Worm (Caenorhabditis elegans) whole organism, L1 larva: Measurements from ENCODE around the gene lap-2.

ENCODE experiments used
- C04F5.9 ChIP-seq: sonication (generic microtip); optimal IDR thresholded peaks from 2 replicates; lab custom pipeline; 2016; ENCODE audit warnings: missing genetic modification characterization, missing compliant biosample characterization
- C16A3.4 ChIP-seq: fragments of 150-350 bp; optimal IDR thresholded peaks from 2 replicates; lab custom pipeline; 2014; ENCODE audit warnings: missing biosample characterization, missing genetic modification characterization
- F16B12.6 ChIP-seq: fragments of 150-350 bp; optimal IDR thresholded peaks from 2 replicates; lab custom pipeline; 2014; ENCODE audit warnings: missing biosample characterization, missing genetic modification characterization
- Y116A8C.19 ChIP-seq: sonication (generic microtip); optimal IDR thresholded peaks from 2 replicates; lab custom pipeline; 2016; ENCODE audit warnings: missing compliant biosample characterization, missing genetic modification characterization, borderline replicate concordance
- alr-1 ChIP-seq: fragments of 200-800 bp; sonication (Bioruptor generic); optimal IDR thresholded peaks from 2 replicates; lab custom pipeline; 2018; ENCODE audit warnings: borderline replicate concordance, mild to moderate bottlenecking, missing genetic modification characterization, missing compliant biosample characterization
- ama-1 ChIP-seq: fragments of 150-350 bp; optimal IDR thresholded peaks from 2 replicates; lab custom pipeline; 2014
- blmp-1 ChIP-seq: fragments of 150-350 bp; optimal IDR thresholded peaks from 2 replicates; lab custom pipeline; 2014; ENCODE audit warnings: missing biosample characterization, missing genetic modification characterization
- ceh-82 ChIP-seq, 3 experiments: fragments of 150-350 bp in 1 of 3; sonication (generic microtip) in 2 of 3; optimal IDR thresholded peaks; 2 replicates each; lab custom pipeline; 2014 to 2017; ENCODE audit warnings: missing biosample characterization in 3 of 3, missing genetic modification characterization in 3 of 3
- ceh-90 ChIP-seq: sonication (generic microtip); optimal IDR thresholded peaks from 2 replicates; lab custom pipeline; 2016; ENCODE audit warnings: missing genetic modification characterization, missing compliant biosample characterization
- ces-1 ChIP-seq: fragments of 150-350 bp; optimal IDR thresholded peaks from 2 replicates; lab custom pipeline; 2014; ENCODE audit warnings: missing biosample characterization, missing genetic modification reagents, missing genetic modification characterization
- egl-13 ChIP-seq: sonication (generic microtip); optimal IDR thresholded peaks from 2 replicates; lab custom pipeline; 2016; ENCODE audit warnings: missing genotype, missing genetic modification reagents, missing genetic modification characterization, missing compliant biosample characterization
- egl-27 ChIP-seq, 2 experiments: fragments of 150-350 bp in 1 of 2; sonication (generic microtip); optimal IDR thresholded peaks; 3 replicates each; lab custom pipeline; 2017 to 2018; ENCODE audit warnings: missing biosample characterization in 2 of 2, missing genetic modification characterization in 2 of 2, missing genetic modification reagents in 2 of 2
- elt-2 ChIP-seq: sonication (generic microtip); optimal IDR thresholded peaks from 2 replicates; lab custom pipeline; 2016; ENCODE audit warnings: missing genetic modification characterization, mild to moderate bottlenecking, inconsistent platforms, missing compliant biosample characterization, missing genetic modification reagents
- elt-3 ChIP-seq, 6 experiments: fragments of 150-350 bp in 1 of 6; sonication (generic microtip); optimal IDR thresholded peaks; 2 replicates each; lab custom pipeline; 2017 to 2018; ENCODE audit warnings: missing biosample characterization in 6 of 6, missing genetic modification characterization in 6 of 6, inconsistent platforms in 1 of 6
- fkh-10 ChIP-seq: sonication (generic microtip); optimal IDR thresholded peaks from 2 replicates; lab custom pipeline; 2017; ENCODE audit warnings: missing biosample characterization, missing genetic modification reagents, missing genetic modification characterization
- fos-1 ChIP-seq: fragments of 150-350 bp; optimal IDR thresholded peaks from 2 replicates; lab custom pipeline; 2014; ENCODE audit warnings: missing biosample characterization, missing genetic modification characterization
- grh-1 ChIP-seq: fragments of 200-800 bp; sonication (Bioruptor generic); IDR thresholded peaks from 2 replicates; pipeline ENCODE4 v1.3.6; 2022; ENCODE audit warnings: missing genetic modification reagents, missing genetic modification characterization, missing compliant biosample characterization
- hlh-17 ChIP-seq: fragments of 200-800 bp; sonication (Bioruptor generic); optimal IDR thresholded peaks from 2 replicates; lab custom pipeline; 2018; ENCODE audit warnings: missing genetic modification characterization, mild to moderate bottlenecking, missing compliant biosample characterization, moderate library complexity, borderline replicate concordance
- hlh-4 ChIP-seq: sonication (generic microtip); optimal IDR thresholded peaks from 2 replicates; lab custom pipeline; 2016; ENCODE audit warnings: mild to moderate bottlenecking, missing genetic modification characterization, missing compliant biosample characterization
- hpl-2 ChIP-seq: fragments of 150-350 bp; optimal IDR thresholded peaks from 2 replicates; lab custom pipeline; 2014; ENCODE audit warnings: missing biosample characterization, missing genetic modification reagents, missing genetic modification characterization
- irx-1 ChIP-seq: sonication (generic microtip); optimal IDR thresholded peaks from 2 replicates; lab custom pipeline; 2016; ENCODE audit warnings: missing genetic modification characterization, missing compliant biosample characterization
- jun-1 ChIP-seq: fragments of 150-350 bp; optimal IDR thresholded peaks from 2 replicates; lab custom pipeline; 2014; ENCODE audit warnings: missing biosample characterization, missing genetic modification reagents, missing genetic modification characterization
- lin-13 ChIP-seq: fragments of 150-350 bp; optimal IDR thresholded peaks from 2 replicates; lab custom pipeline; 2014; ENCODE audit warnings: missing biosample characterization, missing genetic modification reagents, missing genetic modification characterization
- lin-14 ChIP-seq: fragments of 200-800 bp; sonication (Bioruptor generic); optimal IDR thresholded peaks from 2 replicates; lab custom pipeline; 2018; ENCODE audit warnings: mild to moderate bottlenecking, missing genetic modification characterization, moderate library complexity, missing compliant biosample characterization
- lin-35 ChIP-seq, 2 experiments: fragments of 150-350 bp; optimal IDR thresholded peaks; 2 replicates each; lab custom pipeline; 2014; ENCODE audit warnings: missing biosample characterization in 2 of 2, missing genetic modification characterization in 2 of 2, missing genetic modification reagents in 2 of 2
- lir-3 ChIP-seq: sonication (generic microtip); optimal IDR thresholded peaks from 2 replicates; lab custom pipeline; 2016; ENCODE audit warnings: mild to moderate bottlenecking, missing genetic modification characterization, moderate library complexity, missing compliant biosample characterization; ENCODE audit not compliant: poor library complexity
- mef-2 ChIP-seq: fragments of 150-350 bp; optimal IDR thresholded peaks from 2 replicates; lab custom pipeline; 2014; ENCODE audit warnings: missing biosample characterization, missing genetic modification characterization
- mep-1 ChIP-seq: fragments of 150-350 bp; optimal IDR thresholded peaks from 2 replicates; lab custom pipeline; 2014; ENCODE audit warnings: missing biosample characterization, missing genetic modification characterization
- nhr-11 ChIP-seq: fragments of 150-350 bp; optimal IDR thresholded peaks from 2 replicates; lab custom pipeline; 2014; ENCODE audit warnings: missing biosample characterization, missing genetic modification characterization
- nhr-12 ChIP-seq: sonication (generic microtip); optimal IDR thresholded peaks from 2 replicates; lab custom pipeline; 2017; ENCODE audit warnings: missing biosample characterization, missing genetic modification characterization
- nhr-19 ChIP-seq: fragments of 200-800 bp; sonication (Bioruptor generic); conservative IDR thresholded peaks from 2 replicates; pipeline ENCODE4 v1.3.6; 2022; ENCODE audit warnings: missing genetic modification characterization, missing compliant biosample characterization
- nhr-20 ChIP-seq: sonication (generic microtip); optimal IDR thresholded peaks from 2 replicates; lab custom pipeline; 2016; ENCODE audit warnings: mild to moderate bottlenecking, missing genetic modification characterization, missing compliant biosample characterization
- nhr-47 ChIP-seq: sonication (generic microtip); optimal IDR thresholded peaks from 2 replicates; lab custom pipeline; 2016; ENCODE audit warnings: mild to moderate bottlenecking, missing genetic modification characterization, moderate library complexity, missing compliant biosample characterization
- nhr-71 ChIP-seq: sonication (generic microtip); optimal IDR thresholded peaks from 2 replicates; lab custom pipeline; 2016; ENCODE audit warnings: mild to moderate bottlenecking, missing genetic modification characterization, moderate library complexity, missing compliant biosample characterization
- nhr-77 ChIP-seq: fragments of 150-350 bp; optimal IDR thresholded peaks from 2 replicates; lab custom pipeline; 2014; ENCODE audit warnings: missing biosample characterization, missing genetic modification characterization
- nhr-85 ChIP-seq: sonication (generic microtip); peaks from one replicate; lab custom pipeline; 2016; ENCODE audit warnings: missing genetic modification characterization, inconsistent platforms, missing compliant biosample characterization
- snpc-4 ChIP-seq: fragments of 150-350 bp; optimal IDR thresholded peaks from 2 replicates; lab custom pipeline; 2014; ENCODE audit warnings: missing biosample characterization, missing genetic modification characterization
- swsn-7 ChIP-seq: sonication (generic microtip); optimal IDR thresholded peaks from 2 replicates; lab custom pipeline; 2016; ENCODE audit warnings: missing genetic modification characterization, missing compliant biosample characterization
- tlp-1 ChIP-seq: fragments of 150-350 bp; optimal IDR thresholded peaks from 2 replicates; lab custom pipeline; 2014; ENCODE audit warnings: missing biosample characterization, missing genetic modification characterization
- unc-30 ChIP-seq: sonication (generic microtip); optimal IDR thresholded peaks from 2 replicates; lab custom pipeline; 2017; ENCODE audit warnings: missing biosample characterization, missing genetic modification characterization
- unc-62 ChIP-seq: fragments of 150-350 bp; optimal IDR thresholded peaks from 2 replicates; lab custom pipeline; 2014; ENCODE audit warnings: missing biosample characterization, missing genetic modification reagents, missing genetic modification characterization
- unc-86 ChIP-seq: sonication (generic microtip); optimal IDR thresholded peaks from 2 replicates; lab custom pipeline; 2016; ENCODE audit warnings: missing genetic modification characterization, missing compliant biosample characterization
- vab-15 ChIP-seq: sonication (generic microtip); optimal IDR thresholded peaks from 2 replicates; lab custom pipeline; 2017; ENCODE audit warnings: missing genotype, mild to moderate bottlenecking, missing genetic modification characterization, missing compliant biosample characterization
- zag-1 ChIP-seq: fragments of 150-350 bp; optimal IDR thresholded peaks from 2 replicates; lab custom pipeline; 2014; ENCODE audit warnings: missing biosample characterization, missing genetic modification characterization
- zip-4 ChIP-seq: fragments of 200-800 bp; sonication (Bioruptor generic); optimal IDR thresholded peaks from 2 replicates; lab custom pipeline; 2018; ENCODE audit warnings: mild to moderate bottlenecking, missing genetic modification characterization, moderate library complexity, missing compliant biosample characterization
- ztf-11 ChIP-seq, 2 experiments: sonication (generic microtip); optimal IDR thresholded peaks; 2 replicates each; lab custom pipeline; 2016 to 2017; ENCODE audit warnings: missing genetic modification characterization in 2 of 2, missing biosample characterization in 1 of 2, missing compliant biosample characterization in 1 of 2

The lap-2 gene

ce11 chrV:13033223-13033622 lies 10.3 kb upstream of the lap-2 start, which contains the start of gene W07G4.1:
TSS of gene W07G4.1 (plus strand) at chrV:13033523.
- no peak for TF ChIP-seq F16B12.6 (tag; lab: Kevin White, UChicago)

DNA sequence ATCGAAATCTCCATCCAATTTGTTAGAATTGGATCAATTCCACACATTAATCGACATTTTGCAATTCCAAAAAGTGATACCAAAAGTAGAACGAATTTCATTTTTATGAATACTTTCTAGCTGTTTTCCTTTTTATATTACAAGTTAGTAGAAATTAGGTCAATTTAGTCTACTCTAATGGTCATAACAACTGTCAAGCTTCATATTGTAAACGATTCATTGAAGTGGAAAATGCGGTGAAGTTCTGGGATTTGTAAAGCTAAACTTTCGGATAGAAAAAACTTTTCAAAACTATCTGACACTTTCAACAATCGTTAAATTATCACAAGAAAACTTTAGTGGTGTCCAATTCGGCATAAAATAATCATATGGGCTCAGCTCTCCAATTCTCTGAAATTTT lies 8.9 kb upstream of the lap-2 start, which contains the start of gene W07G4.7:
Gene W07G4.7 (minus strand): TSS at position 101 of the 400 bp plus-strand sequence.
- no peak for TF ChIP-seq zag-1
- TF ChIP-seq nhr-85 (tag; lab: Kevin White, UChicago) = no peak
- no peak for TF ChIP-seq lin-13 (GFP tag; lab: Kevin White, UChicago)
- no peak for TF ChIP-seq egl-27 (tag; optimal IDR thresholded peaks at IDR 0.05; lab: Kevin White, UChicago)
- TF ChIP-seq hlh-17 = no peak
- TF ChIP-seq nhr-19 (GFP tag; lab: Robert Waterston, UW) = no peak
- no peak for TF ChIP-seq swsn-7 (tag; lab: Kevin White, UChicago)
- no peak for TF ChIP-seq hlh-4 (tag; lab: Kevin White, UChicago)
- TF ChIP-seq blmp-1 = no peak
- TF ChIP-seq Y116A8C.19 (tag; lab: Kevin White, UChicago) = no peak
- TF ChIP-seq unc-62 (GFP tag; lab: Kevin White, UChicago) = no peak
- TF ChIP-seq alr-1 (tag; lab: Kevin White, UChicago) = no peak
- TF ChIP-seq, all 84 proteins: peak for 0

DNA sequence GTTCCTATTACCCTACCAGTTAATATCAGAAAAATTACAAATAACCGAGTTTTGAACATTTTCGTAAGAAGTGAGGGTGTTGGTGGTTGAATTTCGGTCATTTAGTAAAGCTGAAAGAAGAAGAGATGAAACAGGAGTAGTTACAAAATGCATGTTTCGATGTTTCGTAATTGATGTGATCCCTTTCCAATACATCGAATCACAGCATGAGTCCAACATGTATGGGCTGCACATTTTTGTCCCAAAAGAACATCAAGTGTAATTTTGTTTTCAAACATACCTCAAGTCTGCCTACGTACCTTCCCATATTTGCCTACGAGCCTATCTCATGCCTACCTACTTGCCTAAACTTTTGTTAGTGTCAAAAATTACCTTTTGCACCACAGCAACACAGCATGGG lies 7.0 kb upstream of the lap-2 start, which contains the start of gene W07G4.2:
Gene W07G4.2 (minus strand): TSS at position 101 of the 400 bp plus-strand sequence.
- TF ChIP-seq grh-1 (GFP tag; lab: Robert Waterston, UW) = no peak
- no peak for TF ChIP-seq elt-3 (tag; optimal IDR thresholded peaks at IDR 0.05; lab: Kevin White, UChicago)
- TF ChIP-seq irx-1 (tag; lab: Kevin White, UChicago) = no peak
- no peak for TF ChIP-seq snpc-4 (tag; lab: Kevin White, UChicago)
- TF ChIP-seq C16A3.4 (tag; lab: Kevin White, UChicago) = no peak
- TF ChIP-seq zip-4 (GFP tag; lab: Kevin White, UChicago) = no peak
- no peak for TF ChIP-seq nhr-20 (tag; lab: Kevin White, UChicago)
- TF ChIP-seq lin-14 (GFP tag; lab: Kevin White, UChicago) = no peak
- no peak for TF ChIP-seq nhr-12 (tag; lab: Kevin White, UChicago)
- TF ChIP-seq nhr-19 (GFP tag; lab: Robert Waterston, UW) = no peak
- no peak for TF ChIP-seq C04F5.9 (tag; lab: Kevin White, UChicago)
- no peak for TF ChIP-seq Y116A8C.19 (tag; lab: Kevin White, UChicago)
- TF ChIP-seq lin-35 (GFP tag; optimal IDR thresholded peaks at IDR 0.05; lab: Kevin White, UChicago) = no peak
- TF ChIP-seq ces-1 = no peak
- TF ChIP-seq hlh-17 = no peak
- TF ChIP-seq tlp-1 (tag; lab: Kevin White, UChicago) = no peak

DNA sequence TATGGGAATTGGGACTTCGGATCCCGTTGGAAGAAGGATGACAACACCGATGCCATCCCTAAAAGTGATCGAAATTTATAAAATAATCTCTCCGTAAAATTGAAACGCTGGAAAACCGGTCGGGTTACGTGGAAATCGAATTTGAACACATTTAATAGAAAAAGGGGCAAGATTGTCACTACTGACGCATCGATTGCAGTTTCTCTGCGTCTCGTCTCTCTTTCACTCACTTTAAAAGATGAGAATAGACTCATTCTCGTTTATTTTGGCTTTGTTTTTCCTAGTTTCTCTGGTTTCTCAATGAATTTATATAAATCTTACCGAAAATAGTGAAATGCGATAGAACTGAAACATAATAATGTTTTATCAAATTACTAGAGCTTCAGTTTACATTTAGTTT lies 1.8 kb upstream of the lap-2 start, which contains the start of gene scyl-1:
Gene scyl-1 (minus strand): TSS at position 56 of the 400 bp plus-strand sequence.
- TF ChIP-seq vab-15 (tag; lab: Kevin White, UChicago) = no peak
- TF ChIP-seq hpl-2 = no peak
- TF ChIP-seq grh-1 (GFP tag; lab: Robert Waterston, UW) = peak; percentile 83
- peak in 1 of 2 experiments; percentile 31 for TF ChIP-seq ztf-11 (tag; optimal IDR thresholded peaks at IDR 0.05; lab: Kevin White, UChicago)
- no peak for TF ChIP-seq ama-1
- TF ChIP-seq nhr-71 (tag; lab: Kevin White, UChicago) = peak; percentile 91
- TF ChIP-seq unc-86 (tag; lab: Kevin White, UChicago) = peak; percentile 64
- TF ChIP-seq nhr-11 = peak; percentile 21
- no peak for TF ChIP-seq egl-27 (tag; optimal IDR thresholded peaks at IDR 0.05; lab: Kevin White, UChicago)
- TF ChIP-seq ces-1 = no peak
- peak; percentile 20 for TF ChIP-seq C04F5.9 (tag; lab: Kevin White, UChicago)
- TF ChIP-seq zag-1 = no peak
- peak; percentile 84 for TF ChIP-seq nhr-47
- TF ChIP-seq mep-1 = peak; percentile 76
- peak; percentile 71 for TF ChIP-seq jun-1
- TF ChIP-seq ceh-82 (tag; optimal IDR thresholded peaks at IDR 0.05; lab: Kevin White, UChicago) = peak; percentile 37 to 73 (median 64)
- peak; percentile 35 for TF ChIP-seq egl-13 (tag; lab: Kevin White, UChicago)
- peak; percentile 3 for TF ChIP-seq fkh-10 (GFP tag; lab: Kevin White, UChicago)
- TF ChIP-seq unc-30 (tag; lab: Kevin White, UChicago) = no peak
- TF ChIP-seq ceh-90 (tag; lab: Kevin White, UChicago) = no peak
- peak; percentile 8 for TF ChIP-seq mef-2 (tag; lab: Kevin White, UChicago)
- TF ChIP-seq elt-3 (tag; optimal IDR thresholded peaks at IDR 0.05; lab: Kevin White, UChicago) = peak in 2 of 6 experiments; percentile 48 to 64
- peak; percentile 90 for TF ChIP-seq lin-14 (GFP tag; lab: Kevin White, UChicago)
- peak; percentile 25 for TF ChIP-seq lir-3 (tag; lab: Kevin White, UChicago)
- peak; percentile 64 for TF ChIP-seq nhr-77 (tag; lab: Kevin White, UChicago)
- TF ChIP-seq elt-2 = peak; percentile 37
- TF ChIP-seq fos-1 (tag; lab: Kevin White, UChicago) = peak; percentile 45
